Fruit fly (Drosophila melanogaster) whole organism, embryonic: Measurements from ENCODE around the gene LanB2.

Experiments
- CG11723 ChIP-seq: fragments of 200-800 bp; sonication (Bioruptor generic); optimal IDR thresholded peaks from 2 replicates; lab custom pipeline; 2017; ENCODE audit warnings: missing biosample characterization, mild to moderate bottlenecking, missing genetic modification characterization
- CG12659 ChIP-seq: fragments of 200-800 bp; sonication (Bioruptor generic); optimal IDR thresholded peaks from 3 replicates; lab custom pipeline; 2017; ENCODE audit warnings: mild to moderate bottlenecking, missing biosample characterization, missing genetic modification reagents, missing genetic modification characterization
- CG12769 ChIP-seq: fragments of 200-800 bp; sonication (Bioruptor generic); optimal IDR thresholded peaks from 2 replicates; lab custom pipeline; 2019; ENCODE audit warnings: missing biosample characterization, mild to moderate bottlenecking, missing genetic modification characterization, moderate library complexity
- CG14014 ChIP-seq: fragments of 200-800 bp; sonication (Bioruptor generic); IDR thresholded peaks from 2 replicates; pipeline ENCODE4 v1.3.6; 2022; ENCODE audit warnings: missing biosample characterization, missing genetic modification characterization
- CG14965 ChIP-seq: fragments of 200-800 bp; sonication (Bioruptor generic); optimal IDR thresholded peaks from 2 replicates; lab custom pipeline; 2016; ENCODE audit warnings: missing biosample characterization, missing genetic modification characterization, borderline replicate concordance
- CG15514 ChIP-seq: fragments of 200-800 bp; sonication (Bioruptor generic); optimal IDR thresholded peaks from 3 replicates; lab custom pipeline; 2017; ENCODE audit warnings: missing biosample characterization, missing genetic modification characterization, mild to moderate bottlenecking, moderate library complexity, missing genetic modification reagents
- CG17568 ChIP-seq: fragments of 200-800 bp; sonication (Bioruptor generic); optimal IDR thresholded peaks from 2 replicates; lab custom pipeline; 2018; ENCODE audit warnings: missing biosample characterization, mild to moderate bottlenecking, missing genetic modification characterization, moderate library complexity
- CG2712 ChIP-seq: fragments of 200-800 bp; optimal IDR thresholded peaks from 3 replicates; lab custom pipeline; 2019; ENCODE audit warnings: missing biosample characterization, mild to moderate bottlenecking, missing genetic modification characterization, moderate library complexity
- CG30020 ChIP-seq: fragments of 200-800 bp; optimal IDR thresholded peaks from 2 replicates; lab custom pipeline; 2019; ENCODE audit warnings: missing biosample characterization, mild to moderate bottlenecking, missing genetic modification characterization, moderate library complexity
- CG3065 ChIP-seq: fragments of 200-800 bp; sonication (Bioruptor generic); optimal IDR thresholded peaks from 2 replicates; lab custom pipeline; 2016; ENCODE audit warnings: missing biosample characterization, missing genetic modification characterization
- CG33213 ChIP-seq: fragments of 200-800 bp; sonication (Bioruptor generic); optimal IDR thresholded peaks from 3 replicates; lab custom pipeline; 2016; ENCODE audit warnings: missing biosample characterization, missing genetic modification characterization
- CG34376 ChIP-seq: fragments of 200-800 bp; sonication (Bioruptor generic); optimal IDR thresholded peaks from 2 replicates; lab custom pipeline; 2018; ENCODE audit warnings: missing biosample characterization, mild to moderate bottlenecking, missing genetic modification characterization
- CG3995 ChIP-seq: fragments of 200-800 bp; sonication (Bioruptor generic); optimal IDR thresholded peaks from 3 replicates; lab custom pipeline; 2016; ENCODE audit warnings: missing biosample characterization, missing genetic modification characterization
- CG4282 ChIP-seq: fragments of 200-800 bp; sonication (Bioruptor generic); optimal IDR thresholded peaks from 2 replicates; lab custom pipeline; 2016; ENCODE audit warnings: missing biosample characterization, missing genetic modification characterization
- CG4730 ChIP-seq: fragments of 200-800 bp; sonication (Bioruptor generic); IDR thresholded peaks from 2 replicates; pipeline ENCODE4 v1.3.6; 2022; ENCODE audit warnings: missing biosample characterization, missing genetic modification characterization
- CG4854 ChIP-seq: fragments of 200-800 bp; sonication (Bioruptor generic); optimal IDR thresholded peaks from 2 replicates; lab custom pipeline; 2016; ENCODE audit warnings: missing biosample characterization, missing genetic modification characterization, inconsistent platforms
- CG6854 ChIP-seq: fragments of 200-800 bp; sonication (Bioruptor generic); optimal IDR thresholded peaks from 3 replicates; lab custom pipeline; 2017; ENCODE audit warnings: missing biosample characterization, mild to moderate bottlenecking, missing genetic modification characterization
- CG7987 ChIP-seq: fragments of 200-800 bp; sonication (Bioruptor generic); optimal IDR thresholded peaks from 2 replicates; lab custom pipeline; 2018; ENCODE audit warnings: missing biosample characterization, mild to moderate bottlenecking, missing genetic modification characterization, moderate library complexity
- CG9215 ChIP-seq: fragments of 200-800 bp; sonication (Bioruptor generic); IDR thresholded peaks from 2 replicates; pipeline ENCODE4 v1.3.6; 2022; ENCODE audit warnings: missing biosample characterization, missing genetic modification characterization
- D19B ChIP-seq: fragments of 200-800 bp; sonication (Bioruptor generic); optimal IDR thresholded peaks from 2 replicates; lab custom pipeline; 2017; ENCODE audit warnings: missing biosample characterization, mild to moderate bottlenecking, missing genetic modification characterization
- ERR ChIP-seq: fragments of 200-800 bp; sonication (Bioruptor generic); optimal IDR thresholded peaks from 2 replicates; lab custom pipeline; 2016; ENCODE audit warnings: missing biosample characterization, missing genetic modification characterization
- H2.0 ChIP-seq: fragments of 200-800 bp; sonication (Bioruptor generic); IDR thresholded peaks from 2 replicates; pipeline ENCODE4 v1.3.6; 2022; ENCODE audit warnings: missing biosample characterization, missing genetic modification characterization
- HLHmδ ChIP-seq: fragments of 200-800 bp; sonication (Bioruptor generic); optimal IDR thresholded peaks from 2 replicates; lab custom pipeline; 2018; ENCODE audit warnings: missing biosample characterization, mild to moderate bottlenecking, missing genetic modification characterization, moderate library complexity
- Hmr ChIP-seq: fragments of 200-800 bp; sonication (Bioruptor generic); optimal IDR thresholded peaks from 3 replicates; lab custom pipeline; 2017; ENCODE audit warnings: mild to moderate bottlenecking, missing biosample characterization, missing genetic modification reagents, missing genetic modification characterization
- Lim3 ChIP-seq: fragments of 200-800 bp; sonication (Bioruptor generic); IDR thresholded peaks from 2 replicates; pipeline ENCODE4 v1.3.6; 2022; ENCODE audit warnings: missing biosample characterization, missing genetic modification characterization
- Med ChIP-seq: fragments of 200-800 bp; sonication (Bioruptor generic); peaks from one replicate; lab custom pipeline; 2016; ENCODE audit warnings: missing biosample characterization, missing genetic modification characterization, mild to moderate bottlenecking, inconsistent platforms, moderate library complexity
- Neu2 ChIP-seq: fragments of 200-800 bp; sonication (Bioruptor generic); optimal IDR thresholded peaks from 3 replicates; lab custom pipeline; 2016; ENCODE audit warnings: missing biosample characterization, missing genetic modification characterization, borderline replicate concordance
- Nf-YB ChIP-seq: fragments of 200-800 bp; sonication (Bioruptor generic); optimal IDR thresholded peaks from 3 replicates; lab custom pipeline; 2019; ENCODE audit warnings: missing biosample characterization, mild to moderate bottlenecking, missing genetic modification characterization, moderate library complexity
- Nf-YC ChIP-seq: fragments of 200-800 bp; optimal IDR thresholded peaks from 3 replicates; lab custom pipeline; 2019; ENCODE audit warnings: missing biosample characterization, mild to moderate bottlenecking, missing genetic modification characterization, moderate library complexity
- Taf1 ChIP-seq: fragments of 200-800 bp; sonication (Bioruptor generic); IDR thresholded peaks from 2 replicates; pipeline ENCODE4 v1.3.6; 2022; ENCODE audit warnings: missing biosample characterization, missing genetic modification characterization
- Usf ChIP-seq: fragments of 200-800 bp; sonication (Bioruptor generic); optimal IDR thresholded peaks from 2 replicates; lab custom pipeline; 2017; ENCODE audit warnings: missing genotype, missing biosample characterization, missing genetic modification characterization
- Xbp1 ChIP-seq: fragments of 200-800 bp; sonication (Bioruptor generic); optimal IDR thresholded peaks from 3 replicates; lab custom pipeline; 2016; ENCODE audit warnings: missing biosample characterization, mild to moderate bottlenecking, missing genetic modification characterization
- ab ChIP-seq: fragments of 200-800 bp; sonication (Bioruptor generic); optimal IDR thresholded peaks from 2 replicates; lab custom pipeline; 2016; ENCODE audit warnings: missing biosample characterization, missing genetic modification characterization
- ac ChIP-seq: fragments of 200-800 bp; sonication (Bioruptor generic); optimal IDR thresholded peaks from 3 replicates; lab custom pipeline; 2017; ENCODE audit warnings: missing biosample characterization, mild to moderate bottlenecking, missing genetic modification characterization
- bowl ChIP-seq: fragments of 200-800 bp; sonication (Bioruptor generic); IDR thresholded peaks from 2 replicates; pipeline ENCODE4 v1.3.6; 2022; ENCODE audit warnings: missing biosample characterization, missing genetic modification characterization
- cg ChIP-seq: fragments of 200-800 bp; sonication (Bioruptor generic); optimal IDR thresholded peaks from 3 replicates; lab custom pipeline; 2019; ENCODE audit warnings: missing biosample characterization, mild to moderate bottlenecking, missing genetic modification characterization, moderate library complexity
- cwo ChIP-seq: fragments of 200-800 bp; sonication (Bioruptor generic); optimal IDR thresholded peaks from 3 replicates; lab custom pipeline; 2017; ENCODE audit warnings: missing biosample characterization, missing genetic modification characterization, mild to moderate bottlenecking, moderate library complexity, missing genetic modification reagents
- dimm ChIP-seq: fragments of 200-800 bp; sonication (Bioruptor generic); IDR thresholded peaks from 2 replicates; pipeline ENCODE4 v1.3.6; 2022; ENCODE audit warnings: missing biosample characterization, missing genetic modification characterization
- dysf ChIP-seq: fragments of 200-800 bp; sonication (Bioruptor generic); IDR thresholded peaks from 3 replicates; pipeline ENCODE4 v1.3.6; 2022; ENCODE audit warnings: missing biosample characterization, missing genetic modification characterization
- eyg ChIP-seq: fragments of 200-800 bp; sonication (Bioruptor generic); optimal IDR thresholded peaks from 3 replicates; lab custom pipeline; 2016; ENCODE audit warnings: missing biosample characterization, missing genetic modification characterization
- jing ChIP-seq: fragments of 200-800 bp; sonication (Bioruptor generic); optimal IDR thresholded peaks from 2 replicates; lab custom pipeline; 2018; ENCODE audit warnings: missing biosample characterization, mild to moderate bottlenecking, missing genetic modification characterization
- klu ChIP-seq: fragments of 200-800 bp; sonication (Bioruptor generic); IDR thresholded peaks from 2 replicates; pipeline ENCODE4 v1.3.6; 2022; ENCODE audit warnings: missing biosample characterization, missing genetic modification characterization
- lilli ChIP-seq: fragments of 200-800 bp; sonication (Bioruptor generic); optimal IDR thresholded peaks from 3 replicates; lab custom pipeline; 2016; ENCODE audit warnings: missing biosample characterization, missing genetic modification characterization
- nerfin-1 ChIP-seq: fragments of 200-800 bp; sonication (Bioruptor generic); optimal IDR thresholded peaks from 3 replicates; lab custom pipeline; 2019; ENCODE audit warnings: missing biosample characterization, mild to moderate bottlenecking, missing genetic modification characterization, moderate library complexity
- pfk ChIP-seq: fragments of 200-800 bp; sonication (Bioruptor generic); optimal IDR thresholded peaks from 2 replicates; lab custom pipeline; 2018; ENCODE audit warnings: missing biosample characterization, mild to moderate bottlenecking, missing genetic modification characterization, moderate library complexity
- pzg ChIP-seq: fragments of 200-800 bp; sonication (Bioruptor generic); optimal IDR thresholded peaks from 3 replicates; lab custom pipeline; 2018; ENCODE audit warnings: missing biosample characterization, mild to moderate bottlenecking, missing genetic modification characterization, moderate library complexity
- sim ChIP-seq: fragments of 200-800 bp; sonication (Bioruptor generic); IDR thresholded peaks from 2 replicates; pipeline ENCODE4 v1.3.6; 2022; ENCODE audit warnings: missing biosample characterization, missing genetic modification characterization
- stc ChIP-seq: fragments of 200-800 bp; sonication (Bioruptor generic); IDR thresholded peaks from 2 replicates; pipeline ENCODE4 v1.3.6; 2022; ENCODE audit warnings: missing biosample characterization, missing genetic modification characterization
- vnd ChIP-seq: fragments of 200-800 bp; sonication (Bioruptor generic); IDR thresholded peaks from 3 replicates; pipeline ENCODE4 v1.3.6; 2022; ENCODE audit warnings: missing biosample characterization, missing genetic modification characterization; ENCODE audit not compliant: partially characterized antibody

LanB2 gene

DNA sequence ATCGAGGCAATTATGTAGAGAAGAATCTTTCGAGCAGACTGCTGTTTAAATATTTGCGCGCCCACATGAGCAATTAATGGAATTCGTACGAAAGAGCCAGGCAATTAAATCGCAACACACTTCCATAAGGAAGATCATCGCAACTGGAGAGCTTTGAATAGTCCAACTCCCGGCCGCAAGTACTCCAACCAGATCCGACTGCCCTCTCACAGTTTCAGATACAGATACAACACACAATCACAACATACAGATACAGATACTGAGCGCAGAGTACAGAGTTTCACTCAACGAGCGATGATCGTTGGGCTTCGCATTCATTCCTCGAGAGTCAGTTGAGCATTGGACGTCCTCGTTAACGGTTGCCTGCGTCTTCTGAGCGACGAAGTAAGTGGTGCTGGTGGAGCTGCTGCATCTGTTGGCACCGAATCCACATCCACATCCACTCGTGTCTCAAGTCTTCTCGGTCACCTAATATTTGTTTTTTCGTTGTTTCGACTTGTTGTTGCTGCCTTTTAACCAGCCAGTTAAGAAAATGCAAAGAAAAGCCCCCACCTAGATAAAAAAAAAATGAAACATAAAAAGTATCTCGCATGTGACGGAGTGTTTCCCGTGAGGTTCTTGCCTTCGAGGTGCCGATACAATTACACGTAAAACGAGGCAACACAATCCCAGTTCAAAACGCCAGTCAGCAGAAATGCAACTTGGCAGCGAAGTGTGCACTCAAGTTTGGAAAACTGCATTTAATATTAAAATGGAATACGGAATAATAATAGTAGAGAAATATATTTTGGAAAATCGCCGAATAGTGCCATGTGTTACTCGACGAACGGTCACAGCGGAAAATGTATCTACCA, at the start of gene LanB2:
Gene LanB2, plus strand, starts transcription at position 326 of the 854 bp plus-strand sequence.
- no peak for TF ChIP-seq CG9215 (GFP tag; lab: Robert Waterston, UW)
- no peak for TF ChIP-seq stc (GFP tag; lab: Robert Waterston, UW)
- TF ChIP-seq dimm (GFP tag; lab: Robert Waterston, UW) = no peak
- TF ChIP-seq CG7987 (GFP tag; lab: Kevin White, UChicago) = peak; percentile 16
- no peak for TF ChIP-seq jing
- no peak for TF ChIP-seq lilli
- peak; percentile 0 for TF ChIP-seq Nf-YB (GFP tag; lab: Kevin White, UChicago)
- TF ChIP-seq Nf-YC = no peak
- TF ChIP-seq Usf = no peak
- TF ChIP-seq CG4730 (GFP tag; lab: Robert Waterston, UW) = no peak
- no peak for TF ChIP-seq CG4854 (GFP tag; lab: Kevin White, UChicago)
- TF ChIP-seq CG33213 (GFP tag; lab: Kevin White, UChicago) = no peak
- TF ChIP-seq CG3995 (GFP tag; lab: Kevin White, UChicago) = no peak
- TF ChIP-seq Med = peak; percentile 48
- no peak for TF ChIP-seq CG12659 (GFP tag; lab: Kevin White, UChicago)
- peak; percentile 88 for TF ChIP-seq cg (GFP tag; lab: Kevin White, UChicago)
- TF ChIP-seq eyg (GFP tag; lab: Kevin White, UChicago) = no peak
- TF ChIP-seq CG6854 (GFP tag; lab: Kevin White, UChicago) = no peak
- TF ChIP-seq klu = no peak
- TF ChIP-seq Taf1 (GFP tag; lab: Robert Waterston, UW) = no peak
- TF ChIP-seq CG4282 (GFP tag; lab: Kevin White, UChicago) = no peak
- TF ChIP-seq Hmr (GFP tag; lab: Kevin White, UChicago) = peak; percentile 39
- no peak for TF ChIP-seq Neu2 (GFP tag; lab: Kevin White, UChicago)
- TF ChIP-seq sim (GFP tag; lab: Robert Waterston, UW) = 0 out of 2 replicates have a peak, but pooled peaks have one; percentile 15
- TF ChIP-seq ac (GFP tag; lab: Kevin White, UChicago) = no peak
- peak; percentile 84 for TF ChIP-seq CG12769 (tag; lab: Kevin White, UChicago)
- no peak for TF ChIP-seq Lim3
- peak; percentile 14 for TF ChIP-seq CG15514 (GFP tag; lab: Kevin White, UChicago)
- TF ChIP-seq CG11723 (GFP tag; lab: Kevin White, UChicago) = no peak
- TF ChIP-seq H2.0 (GFP tag; lab: Robert Waterston, UW) = no peak
- no peak for TF ChIP-seq bowl (GFP tag; lab: Robert Waterston, UW)
- no peak for TF ChIP-seq D19B (GFP tag; lab: Kevin White, UChicago)
- TF ChIP-seq vnd = no peak
- TF ChIP-seq CG34376 (GFP tag; lab: Kevin White, UChicago) = peak; percentile 63
- no peak for TF ChIP-seq nerfin-1 (tag; lab: Kevin White, UChicago)
- TF ChIP-seq ERR (GFP tag; lab: Kevin White, UChicago) = no peak
- TF ChIP-seq CG3065 = no peak
- peak; percentile 17 for TF ChIP-seq CG2712 (tag; lab: Kevin White, UChicago)
- no peak for TF ChIP-seq pzg
- TF ChIP-seq cwo (GFP tag; lab: Kevin White, UChicago) = no peak
- TF ChIP-seq HLHmδ (GFP tag; lab: Kevin White, UChicago) = peak; percentile 67
- TF ChIP-seq pfk = no peak
- 0 out of 2 replicates have a peak, but pooled peaks have one; percentile 18 for TF ChIP-seq CG14014 (GFP tag; lab: Robert Waterston, UW)
- no peak for TF ChIP-seq CG17568 (GFP tag; lab: Kevin White, UChicago)
- no peak for TF ChIP-seq dysf
- no peak for TF ChIP-seq CG14965
- no peak for TF ChIP-seq ab (GFP tag; lab: Kevin White, UChicago)
- TF ChIP-seq Xbp1 = no peak
- no peak for TF ChIP-seq CG30020 (tag; lab: Kevin White, UChicago)
